Worm (Caenorhabditis elegans) whole organism, early embryonic: Measurements from ENCODE around the gene popl-7.

ENCODE experiments used
- aly-1 ChIP-seq: sonication (generic microtip); optimal IDR thresholded peaks from 2 replicates; lab custom pipeline; 2016; ENCODE audit warnings: missing genetic modification characterization, missing compliant biosample characterization
- ama-1 ChIP-seq: fragments of 150-350 bp; optimal IDR thresholded peaks from 2 replicates; lab custom pipeline; 2014
- ceh-13 ChIP-seq: fragments of 200-800 bp; sonication (Bioruptor generic); optimal IDR thresholded peaks from 2 replicates; lab custom pipeline; 2018; ENCODE audit warnings: mild to moderate bottlenecking, missing genetic modification characterization, missing compliant biosample characterization
- ceh-36 ChIP-seq: sonication (generic microtip); optimal IDR thresholded peaks from 2 replicates; lab custom pipeline; 2016; ENCODE audit warnings: missing genetic modification characterization, inconsistent platforms, missing compliant biosample characterization
- ets-7 ChIP-seq: sonication (generic microtip); optimal IDR thresholded peaks from 2 replicates; lab custom pipeline; 2016; ENCODE audit warnings: missing genotype, missing genetic modification characterization, missing compliant biosample characterization
- flt-1 ChIP-seq: fragments of 200-800 bp; sonication (Bioruptor generic); IDR thresholded peaks from 2 replicates; pipeline ENCODE4 v1.3.6; 2022; ENCODE audit warnings: missing genetic modification characterization, missing compliant biosample characterization
- hmbx-1 ChIP-seq: sonication (generic microtip); optimal IDR thresholded peaks from 2 replicates; lab custom pipeline; 2016; ENCODE audit warnings: mild to moderate bottlenecking, missing genetic modification characterization, missing compliant biosample characterization
- hmg-4 ChIP-seq: fragments of 200-800 bp; sonication (Bioruptor generic); optimal IDR thresholded peaks from 2 replicates; lab custom pipeline; 2018; ENCODE audit warnings: mild to moderate bottlenecking, missing genetic modification characterization, missing compliant biosample characterization
- hnd-1 ChIP-seq: sonication (generic microtip); optimal IDR thresholded peaks from 2 replicates; lab custom pipeline; 2016; ENCODE audit warnings: missing genetic modification characterization, missing compliant biosample characterization
- tbx-11 ChIP-seq: fragments of 200-800 bp; sonication (Bioruptor generic); IDR thresholded peaks from 2 replicates; pipeline ENCODE4 v1.3.6; 2022; ENCODE audit warnings: missing genetic modification characterization, missing compliant biosample characterization
- tbx-37 ChIP-seq: fragments of 200-800 bp; sonication (Bioruptor generic); conservative IDR thresholded peaks from 2 replicates; pipeline ENCODE4 v1.3.6; 2022; ENCODE audit warnings: missing genetic modification reagents, missing genetic modification characterization, missing compliant biosample characterization

ce11 chrIV:13383763-13384436 is 13.4 kb downstream of the popl-7 start, which contains the start of gene rab-19:
- TF ChIP-seq tbx-37 (GFP tag; lab: Robert Waterston, UW) (no peak), tbx-11 (no peak), ceh-36 (tag; lab: Kevin White, UChicago) (no peak), flt-1 (GFP tag; lab: Robert Waterston, UW) (no peak), ama-1 (lab: Kevin White, UChicago) (no peak), hmbx-1 (tag; lab: Kevin White, UChicago) (no peak), ceh-13 (GFP tag; lab: Kevin White, UChicago) (no peak), hnd-1 (tag; lab: Kevin White, UChicago) (no peak), aly-1 (tag; lab: Kevin White, UChicago) (no peak), hmg-4 (GFP tag; lab: Kevin White, UChicago) (no peak), ets-7 (tag; lab: Kevin White, UChicago) (no peak)
